Fruit fly (Drosophila melanogaster) whole organism, embryonic: ENCODE results near the gene CG31468.

ENCODE experiments used
- Ada2b ChIP-seq: fragments of 200-800 bp; sonication (Bioruptor generic); IDR thresholded peaks from 2 replicates; pipeline ENCODE4 v1.3.6; 2022; ENCODE audit warnings: missing biosample characterization, missing genetic modification characterization
- Adf1 ChIP-seq: fragments of 200-800 bp; sonication (Bioruptor generic); IDR thresholded peaks from 2 replicates; pipeline ENCODE4 v1.3.6; 2022; ENCODE audit warnings: missing biosample characterization, missing genetic modification characterization
- Bdp1 ChIP-seq: fragments of 200-800 bp; sonication (Bioruptor generic); optimal IDR thresholded peaks from 3 replicates; lab custom pipeline; 2016; ENCODE audit warnings: missing biosample characterization, missing genetic modification characterization
- CG10267 ChIP-seq: fragments of 200-800 bp; sonication (Bioruptor generic); optimal IDR thresholded peaks from 2 replicates; lab custom pipeline; 2018; ENCODE audit warnings: missing biosample characterization, mild to moderate bottlenecking, missing genetic modification characterization, moderate library complexity
- CG10959 ChIP-seq: fragments of 200-800 bp; sonication (Bioruptor generic); IDR thresholded peaks from 2 replicates; pipeline ENCODE4 v1.3.6; 2022; ENCODE audit warnings: missing biosample characterization, missing genetic modification characterization
- CG11247 ChIP-seq: fragments of 200-800 bp; sonication (Bioruptor generic); IDR thresholded peaks from 2 replicates; pipeline ENCODE4 v1.3.6; 2022; ENCODE audit warnings: missing biosample characterization, missing genetic modification characterization
- CG13894 ChIP-seq: fragments of 200-800 bp; sonication (Bioruptor generic); optimal IDR thresholded peaks from 3 replicates; lab custom pipeline; 2018; ENCODE audit warnings: missing biosample characterization, mild to moderate bottlenecking, missing genetic modification characterization, moderate library complexity
- CG15269 ChIP-seq: fragments of 200-800 bp; sonication (Bioruptor generic); optimal IDR thresholded peaks from 2 replicates; lab custom pipeline; 2018; ENCODE audit warnings: missing biosample characterization, mild to moderate bottlenecking, missing genetic modification characterization, moderate library complexity
- CG1602 ChIP-seq: fragments of 200-800 bp; sonication (Bioruptor generic); optimal IDR thresholded peaks from 3 replicates; lab custom pipeline; 2016; ENCODE audit warnings: missing biosample characterization, missing genetic modification characterization
- CG18011 ChIP-seq: fragments of 200-800 bp; sonication (Bioruptor generic); optimal IDR thresholded peaks from 2 replicates; lab custom pipeline; 2017; ENCODE audit warnings: missing biosample characterization, missing genetic modification characterization, mild to moderate bottlenecking, moderate library complexity, missing genotype
- CG31365 ChIP-seq: fragments of 200-800 bp; sonication (Bioruptor generic); optimal IDR thresholded peaks from 2 replicates; lab custom pipeline; 2018; ENCODE audit warnings: missing biosample characterization, mild to moderate bottlenecking, missing genetic modification characterization
- CG4282 ChIP-seq: fragments of 200-800 bp; sonication (Bioruptor generic); optimal IDR thresholded peaks from 2 replicates; lab custom pipeline; 2016; ENCODE audit warnings: missing biosample characterization, missing genetic modification characterization
- CG43689 ChIP-seq: fragments of 200-800 bp; sonication (Bioruptor generic); IDR thresholded peaks from 2 replicates; pipeline ENCODE4 v1.3.6; 2022; ENCODE audit warnings: missing biosample characterization, missing genetic modification characterization
- CG4404 ChIP-seq: fragments of 200-800 bp; sonication (Bioruptor generic); IDR thresholded peaks from 2 replicates; pipeline ENCODE4 v1.3.6; 2022; ENCODE audit warnings: missing biosample characterization, missing genetic modification characterization
- CG5180 ChIP-seq: fragments of 200-800 bp; sonication (Bioruptor generic); optimal IDR thresholded peaks from 3 replicates; lab custom pipeline; 2017; ENCODE audit warnings: missing biosample characterization, missing genetic modification characterization, mild to moderate bottlenecking, moderate library complexity, missing genetic modification reagents
- CG6272 ChIP-seq: fragments of 200-800 bp; sonication (Bioruptor generic); IDR thresholded peaks from 2 replicates; pipeline ENCODE4 v1.3.6; 2022; ENCODE audit warnings: missing biosample characterization, missing genetic modification characterization
- CG6854 ChIP-seq: fragments of 200-800 bp; sonication (Bioruptor generic); optimal IDR thresholded peaks from 3 replicates; lab custom pipeline; 2017; ENCODE audit warnings: missing biosample characterization, mild to moderate bottlenecking, missing genetic modification characterization
- CG8924 ChIP-seq: fragments of 200-800 bp; optimal IDR thresholded peaks from 3 replicates; lab custom pipeline; 2019; ENCODE audit warnings: missing biosample characterization, mild to moderate bottlenecking, missing genetic modification characterization, moderate library complexity
- Camta ChIP-seq: fragments of 200-800 bp; sonication (Bioruptor generic); optimal IDR thresholded peaks from 2 replicates; lab custom pipeline; 2016; ENCODE audit warnings: missing biosample characterization, missing genetic modification characterization
- D ChIP-seq, 2 experiments: fragments of 200-800 bp in 1 of 2; fragments of >200 bp in 1 of 2; sonication (Bioruptor generic) in 1 of 2; optimal IDR thresholded peaks; 2 replicates in 1 of 2; 3 replicates in 1 of 2; lab custom pipeline; 2017; ENCODE audit warnings: mild to moderate bottlenecking in 1 of 2, missing biosample characterization in 1 of 2, missing genetic modification characterization in 1 of 2, missing genetic modification reagents in 1 of 2
- Dref ChIP-seq: fragments of 200-800 bp; sonication (Bioruptor generic); IDR thresholded peaks from 2 replicates; pipeline ENCODE4 v1.3.6; 2022; ENCODE audit warnings: missing biosample characterization, missing genetic modification characterization
- ERR ChIP-seq: fragments of 200-800 bp; sonication (Bioruptor generic); optimal IDR thresholded peaks from 2 replicates; lab custom pipeline; 2016; ENCODE audit warnings: missing biosample characterization, missing genetic modification characterization
- HHEX ChIP-seq: fragments of 200-800 bp; sonication (Bioruptor generic); optimal IDR thresholded peaks from 3 replicates; lab custom pipeline; 2017; ENCODE audit warnings: missing biosample characterization, mild to moderate bottlenecking, missing genetic modification characterization, missing genetic modification reagents
- HLHmδ ChIP-seq: fragments of 200-800 bp; sonication (Bioruptor generic); optimal IDR thresholded peaks from 2 replicates; lab custom pipeline; 2018; ENCODE audit warnings: missing biosample characterization, mild to moderate bottlenecking, missing genetic modification characterization, moderate library complexity
- HmgZ ChIP-seq: fragments of 200-800 bp; sonication (Bioruptor generic); optimal IDR thresholded peaks from 2 replicates; lab custom pipeline; 2018; ENCODE audit warnings: missing biosample characterization, mild to moderate bottlenecking, missing genetic modification characterization
- Kr ChIP-seq: fragments of 200-800 bp; sonication (Bioruptor generic); optimal IDR thresholded peaks from 2 replicates; lab custom pipeline; 2017; ENCODE audit warnings: missing biosample characterization, mild to moderate bottlenecking, missing genetic modification characterization
- Lhr ChIP-seq: fragments of 200-800 bp; sonication (Bioruptor generic); optimal IDR thresholded peaks from 3 replicates; lab custom pipeline; 2017; ENCODE audit warnings: mild to moderate bottlenecking, missing biosample characterization, missing genetic modification reagents, missing genetic modification characterization
- Optix ChIP-seq: fragments of 200-800 bp; sonication (Bioruptor generic); IDR thresholded peaks from 3 replicates; pipeline ENCODE4 v1.3.6; 2022; ENCODE audit warnings: missing biosample characterization, missing genetic modification characterization
- Pdp1 ChIP-seq, 2 experiments: fragments of 200-800 bp; sonication (Bioruptor generic); optimal IDR thresholded peaks; 3 replicates each; lab custom pipeline; 2016; ENCODE audit warnings: missing biosample characterization in 2 of 2, missing genetic modification characterization in 2 of 2, mild to moderate bottlenecking in 1 of 2, moderate library complexity in 1 of 2
- Tbp ChIP-seq: fragments of >200 bp; optimal IDR thresholded peaks from 2 replicates; lab custom pipeline; 2018; ENCODE audit warnings: missing biosample characterization, missing genetic modification characterization
- bab2 ChIP-seq: fragments of 200-800 bp; sonication (Bioruptor generic); optimal IDR thresholded peaks from 2 replicates; lab custom pipeline; 2016; ENCODE audit warnings: missing biosample characterization, missing genetic modification characterization
- bcd ChIP-seq: fragments of 200-800 bp; sonication (Bioruptor generic); optimal IDR thresholded peaks from 2 replicates; lab custom pipeline; 2017; ENCODE audit warnings: missing biosample characterization, mild to moderate bottlenecking, missing genetic modification characterization
- bigmax ChIP-seq: fragments of 200-800 bp; sonication (Bioruptor generic); optimal IDR thresholded peaks from 2 replicates; lab custom pipeline; 2018; ENCODE audit warnings: missing biosample characterization, mild to moderate bottlenecking, missing genetic modification characterization
- cato ChIP-seq: fragments of 200-800 bp; sonication (Bioruptor generic); optimal IDR thresholded peaks from 2 replicates; lab custom pipeline; 2016; ENCODE audit warnings: missing biosample characterization, missing genetic modification characterization, borderline replicate concordance
- corto ChIP-seq: fragments of 200-800 bp; sonication (Bioruptor generic); optimal IDR thresholded peaks from 2 replicates; lab custom pipeline; 2016; ENCODE audit warnings: missing biosample characterization, mild to moderate bottlenecking, missing genetic modification characterization, moderate library complexity
- ewg ChIP-seq: fragments of 200-800 bp; sonication (Bioruptor generic); optimal IDR thresholded peaks from 3 replicates; lab custom pipeline; 2017; ENCODE audit warnings: mild to moderate bottlenecking, missing biosample characterization, missing genetic modification reagents, missing genetic modification characterization
- gcm ChIP-seq: fragments of 200-800 bp; sonication (Bioruptor generic); optimal IDR thresholded peaks from 2 replicates; lab custom pipeline; 2019; ENCODE audit warnings: missing biosample characterization, mild to moderate bottlenecking, missing genetic modification characterization, moderate library complexity
- kay ChIP-seq: fragments of 200-800 bp; sonication (Bioruptor generic); optimal IDR thresholded peaks from 2 replicates; lab custom pipeline; 2016; ENCODE audit warnings: missing biosample characterization, missing genetic modification characterization
- lmd ChIP-seq: fragments of 200-800 bp; sonication (Bioruptor generic); IDR thresholded peaks from 2 replicates; pipeline ENCODE4 v1.3.6; 2022; ENCODE audit warnings: missing biosample characterization, missing genetic modification characterization
- nmo ChIP-seq: fragments of 200-800 bp; sonication (Bioruptor generic); optimal IDR thresholded peaks from 2 replicates; lab custom pipeline; 2018; ENCODE audit warnings: missing biosample characterization, mild to moderate bottlenecking, missing genetic modification characterization, moderate library complexity
- sc ChIP-seq, 3 experiments: fragments of >200 bp in 2 of 3; fragments of 200-800 bp in 1 of 3; sonication (Bioruptor generic) in 1 of 3; optimal IDR thresholded peaks; 2 replicates in 2 of 3; 3 replicates in 1 of 3; lab custom pipeline; 2017; ENCODE audit warnings: mild to moderate bottlenecking in 1 of 3, missing biosample characterization in 1 of 3, missing genetic modification characterization in 1 of 3, missing genetic modification reagents in 1 of 3
- sens-2 ChIP-seq: fragments of 200-800 bp; sonication (Bioruptor generic); IDR thresholded peaks from 2 replicates; pipeline ENCODE4 v1.3.6; 2022; ENCODE audit warnings: missing biosample characterization, missing genetic modification characterization
- sqz ChIP-seq: fragments of 200-800 bp; sonication (Bioruptor generic); optimal IDR thresholded peaks from 3 replicates; lab custom pipeline; 2018; ENCODE audit warnings: missing biosample characterization, mild to moderate bottlenecking, missing genetic modification characterization
- sug ChIP-seq: fragments of 200-800 bp; optimal IDR thresholded peaks from 2 replicates; lab custom pipeline; 2019; ENCODE audit warnings: missing biosample characterization, mild to moderate bottlenecking, missing genetic modification characterization, moderate library complexity
- tin ChIP-seq: fragments of 200-800 bp; sonication (Bioruptor generic); optimal IDR thresholded peaks from 3 replicates; lab custom pipeline; 2016; ENCODE audit warnings: missing biosample characterization, missing genetic modification characterization
- toy ChIP-seq: fragments of 200-800 bp; sonication (Bioruptor generic); IDR thresholded peaks from 2 replicates; pipeline ENCODE4 v1.3.6; 2022; ENCODE audit warnings: missing biosample characterization, missing genetic modification characterization
- wek ChIP-seq: fragments of 200-800 bp; sonication (Bioruptor generic); optimal IDR thresholded peaks from 3 replicates; lab custom pipeline; 2018; ENCODE audit warnings: missing biosample characterization, mild to moderate bottlenecking, missing genetic modification characterization, moderate library complexity
- z ChIP-seq: fragments of 200-800 bp; sonication (Bioruptor generic); IDR thresholded peaks from 3 replicates; pipeline ENCODE4 v1.3.6; 2022; ENCODE audit warnings: missing biosample characterization, missing genetic modification characterization

CG31468 gene

dm6 chr3R:23723381-23724034 lies 23.4 kb upstream of the CG31468 start:
- TF ChIP-seq Adf1 (GFP tag; lab: Robert Waterston, UW), result no peak
- no peak for TF ChIP-seq CG13894 (tag; lab: Kevin White, UChicago)
- TF ChIP-seq CG5180, result peak; percentile 78
- TF ChIP-seq CG10959 (GFP tag; lab: Robert Waterston, UW), result peak; percentile 16; the same call in 1 of the 2 replicates
- TF ChIP-seq Tbp (GFP tag; lab: Kevin White, UChicago), result no peak
- TF ChIP-seq gcm (GFP tag; lab: Kevin White, UChicago), result peak; percentile 26
- TF ChIP-seq tin (GFP tag; lab: Kevin White, UChicago), result no peak
- TF ChIP-seq CG11247 (GFP tag; lab: Robert Waterston, UW), result no peak
- no peak for TF ChIP-seq cato (GFP tag; lab: Kevin White, UChicago)
- no peak for TF ChIP-seq sc (optimal IDR thresholded peaks at IDR 0.05; lab: Kevin White, UChicago)
- peak; percentile 43 for TF ChIP-seq sc (GFP tag; optimal IDR thresholded peaks at IDR 0.05; lab: Kevin White, UChicago)
- no peak; the same call in 1 of the 2 replicates for TF ChIP-seq toy (GFP tag; lab: Robert Waterston, UW)
- TF ChIP-seq CG10267 (tag; lab: Kevin White, UChicago), result peak; percentile 11
- peak; percentile 42 for TF ChIP-seq bab2
- TF ChIP-seq HHEX (GFP tag; lab: Kevin White, UChicago), result peak; percentile 84
- TF ChIP-seq wek, result peak; percentile 83
- peak; percentile 49 for TF ChIP-seq sqz (GFP tag; lab: Kevin White, UChicago)
- TF ChIP-seq corto (GFP tag; lab: Kevin White, UChicago), result no peak
- TF ChIP-seq Camta (GFP tag; lab: Kevin White, UChicago), result peak; percentile 49
- peak; percentile 82 for TF ChIP-seq CG31365 (tag; lab: Kevin White, UChicago)
- no peak for TF ChIP-seq sens-2 (GFP tag; lab: Robert Waterston, UW)
- no peak for TF ChIP-seq CG1602 (GFP tag; lab: Kevin White, UChicago)
- TF ChIP-seq Lhr, result no peak
- peak; percentile 61 for TF ChIP-seq bcd
- no peak for TF ChIP-seq Kr (GFP tag; lab: Kevin White, UChicago)
- peak; percentile 42; the same call in 1 of the 3 replicates for TF ChIP-seq Optix (GFP tag; lab: Robert Waterston, UW)
- no peak for TF ChIP-seq CG4404 (GFP tag; lab: Robert Waterston, UW)
- no peak for TF ChIP-seq CG4282 (GFP tag; lab: Kevin White, UChicago)
- peak; percentile 41 for TF ChIP-seq kay (GFP tag; lab: Kevin White, UChicago)
- TF ChIP-seq CG43689 (GFP tag; lab: Robert Waterston, UW), result no peak
- no peak for TF ChIP-seq CG6272
- TF ChIP-seq Dref (GFP tag; lab: Robert Waterston, UW), result no peak
- peak; percentile 36 for TF ChIP-seq HLHmδ (GFP tag; lab: Kevin White, UChicago)
- TF ChIP-seq ewg (GFP tag; lab: Kevin White, UChicago), result no peak
- peak; percentile 15 for TF ChIP-seq HmgZ
- TF ChIP-seq sug (tag; lab: Kevin White, UChicago), result peak; percentile 17
- peak; percentile 39 for TF ChIP-seq CG8924 (tag; lab: Kevin White, UChicago)
- peak; percentile 29 to 89 for TF ChIP-seq Pdp1 (GFP tag; optimal IDR thresholded peaks at IDR 0.05; lab: Kevin White, UChicago)
- TF ChIP-seq lmd (GFP tag; lab: Robert Waterston, UW), result peak; percentile 30; the same call in 1 of the 2 replicates
- TF ChIP-seq D (optimal IDR thresholded peaks at IDR 0.05; lab: Kevin White, UChicago), result no peak
- TF ChIP-seq D (GFP tag; optimal IDR thresholded peaks at IDR 0.05; lab: Kevin White, UChicago), result peak; percentile 31
- TF ChIP-seq CG6854, result peak; percentile 41
- TF ChIP-seq z (GFP tag; lab: Robert Waterston, UW), result peak; percentile 56; the same call in 1 of the 3 replicates
- peak; percentile 26 for TF ChIP-seq bigmax (GFP tag; lab: Kevin White, UChicago)
- TF ChIP-seq Bdp1 (GFP tag; lab: Kevin White, UChicago), result peak; percentile 20
- peak; percentile 52 for TF ChIP-seq Ada2b
- TF ChIP-seq nmo (GFP tag; lab: Kevin White, UChicago), result no peak
- no peak for TF ChIP-seq ERR (GFP tag; lab: Kevin White, UChicago)
- no peak for TF ChIP-seq CG18011
- peak; percentile 2 for TF ChIP-seq CG15269
